Fruit fly (Drosophila melanogaster) whole organism, embryonic: Measurements from ENCODE around the gene CG18662.

Experiments
- B-H1 ChIP-seq: fragments of 200-800 bp; sonication (Bioruptor generic); IDR thresholded peaks from 3 replicates; pipeline ENCODE4 v1.3.6; 2022; ENCODE audit warnings: missing biosample characterization, missing genetic modification characterization
- CG11695 ChIP-seq: fragments of 200-800 bp; sonication (Bioruptor generic); IDR thresholded peaks from 3 replicates; pipeline ENCODE4 v1.3.6; 2022; ENCODE audit warnings: missing biosample characterization, missing genetic modification characterization
- CG14050 ChIP-seq: fragments of 200-800 bp; sonication (Bioruptor generic); IDR thresholded peaks from 3 replicates; pipeline ENCODE4 v1.3.6; 2022; ENCODE audit warnings: missing biosample characterization, missing genetic modification characterization
- CG14965 ChIP-seq: fragments of 200-800 bp; sonication (Bioruptor generic); optimal IDR thresholded peaks from 2 replicates; lab custom pipeline; 2016; ENCODE audit warnings: missing biosample characterization, missing genetic modification characterization, borderline replicate concordance
- CG17361 ChIP-seq: fragments of 200-800 bp; sonication (Bioruptor generic); IDR thresholded peaks from 3 replicates; pipeline ENCODE4 v1.3.6; 2022; ENCODE audit warnings: missing biosample characterization, missing genetic modification characterization
- CG18262 ChIP-seq: fragments of 200-800 bp; optimal IDR thresholded peaks from 3 replicates; lab custom pipeline; 2019; ENCODE audit warnings: missing biosample characterization, mild to moderate bottlenecking, missing genetic modification characterization, moderate library complexity
- CG18599 ChIP-seq: fragments of 200-800 bp; sonication (Bioruptor generic); optimal IDR thresholded peaks from 3 replicates; lab custom pipeline; 2017; ENCODE audit warnings: missing biosample characterization, missing genetic modification characterization, mild to moderate bottlenecking, moderate library complexity, missing genetic modification reagents
- CG2129 ChIP-seq: fragments of 200-800 bp; sonication (Bioruptor generic); IDR thresholded peaks from 2 replicates; pipeline ENCODE4 v1.3.6; 2022; ENCODE audit warnings: missing biosample characterization, missing genetic modification characterization; ENCODE audit not compliant: partially characterized antibody
- CG2889 ChIP-seq: fragments of 200-800 bp; sonication (Bioruptor generic); IDR thresholded peaks from 3 replicates; pipeline ENCODE4 v1.3.6; 2022; ENCODE audit warnings: missing biosample characterization, missing genetic modification characterization
- CG30020 ChIP-seq: fragments of 200-800 bp; optimal IDR thresholded peaks from 2 replicates; lab custom pipeline; 2019; ENCODE audit warnings: missing biosample characterization, mild to moderate bottlenecking, missing genetic modification characterization, moderate library complexity
- CG32532 ChIP-seq: fragments of 200-800 bp; sonication (Bioruptor generic); IDR thresholded peaks from 2 replicates; pipeline ENCODE4 v1.3.6; 2022; ENCODE audit warnings: missing biosample characterization, missing genetic modification characterization
- CG34376 ChIP-seq: fragments of 200-800 bp; sonication (Bioruptor generic); optimal IDR thresholded peaks from 2 replicates; lab custom pipeline; 2018; ENCODE audit warnings: missing biosample characterization, mild to moderate bottlenecking, missing genetic modification characterization
- CG5245 ChIP-seq: fragments of 200-800 bp; sonication (Bioruptor generic); optimal IDR thresholded peaks from 3 replicates; lab custom pipeline; 2016; ENCODE audit warnings: missing biosample characterization, missing genetic modification characterization
- CG8089 ChIP-seq: fragments of 200-800 bp; sonication (Bioruptor generic); optimal IDR thresholded peaks from 3 replicates; lab custom pipeline; 2016; ENCODE audit warnings: missing biosample characterization, missing genetic modification characterization
- CG8924 ChIP-seq: fragments of 200-800 bp; optimal IDR thresholded peaks from 3 replicates; lab custom pipeline; 2019; ENCODE audit warnings: missing biosample characterization, mild to moderate bottlenecking, missing genetic modification characterization, moderate library complexity
- CG9797 ChIP-seq: fragments of 200-800 bp; sonication (Bioruptor generic); optimal IDR thresholded peaks from 3 replicates; lab custom pipeline; 2018; ENCODE audit warnings: missing biosample characterization, mild to moderate bottlenecking, missing genetic modification characterization
- Dfd ChIP-seq, 2 experiments: fragments of >200 bp; optimal IDR thresholded peaks; 2 replicates each; lab custom pipeline; 2017; ENCODE audit warnings: missing biosample characterization in 2 of 2, missing genetic modification characterization in 2 of 2
- Dp ChIP-seq: fragments of 200-800 bp; sonication (Bioruptor generic); optimal IDR thresholded peaks from 2 replicates; lab custom pipeline; 2018; ENCODE audit warnings: missing biosample characterization, mild to moderate bottlenecking, missing genetic modification characterization, moderate library complexity
- E2f2 ChIP-seq: fragments of 200-800 bp; sonication (Bioruptor generic); IDR thresholded peaks from 2 replicates; pipeline ENCODE4 v1.3.6; 2022; ENCODE audit warnings: missing biosample characterization, missing genetic modification characterization
- Hr51 ChIP-seq, 2 experiments: fragments of 200-800 bp; sonication (Bioruptor generic); optimal IDR thresholded peaks; 2 replicates in 1 of 2; 3 replicates in 1 of 2; lab custom pipeline; 2016 to 2018; ENCODE audit warnings: missing biosample characterization in 2 of 2, missing genetic modification characterization in 2 of 2, mild to moderate bottlenecking in 1 of 2, moderate library complexity in 1 of 2
- Med ChIP-seq: fragments of 200-800 bp; sonication (Bioruptor generic); peaks from one replicate; lab custom pipeline; 2016; ENCODE audit warnings: missing biosample characterization, missing genetic modification characterization, mild to moderate bottlenecking, inconsistent platforms, moderate library complexity
- NC2α ChIP-seq: fragments of 200-800 bp; sonication (Bioruptor generic); optimal IDR thresholded peaks from 2 replicates; lab custom pipeline; 2016; ENCODE audit warnings: missing biosample characterization, missing genetic modification characterization
- NfI ChIP-seq: fragments of 200-800 bp; sonication (Bioruptor generic); optimal IDR thresholded peaks from 3 replicates; lab custom pipeline; 2018; ENCODE audit warnings: missing biosample characterization, mild to moderate bottlenecking, missing genetic modification characterization, moderate library complexity
- Pdp1 ChIP-seq, 2 experiments: fragments of 200-800 bp; sonication (Bioruptor generic); optimal IDR thresholded peaks; 3 replicates each; lab custom pipeline; 2016; ENCODE audit warnings: missing biosample characterization in 2 of 2, missing genetic modification characterization in 2 of 2, mild to moderate bottlenecking in 1 of 2, moderate library complexity in 1 of 2
- ab ChIP-seq: fragments of 200-800 bp; sonication (Bioruptor generic); optimal IDR thresholded peaks from 2 replicates; lab custom pipeline; 2016; ENCODE audit warnings: missing biosample characterization, missing genetic modification characterization
- cad ChIP-seq: fragments of >200 bp; optimal IDR thresholded peaks from 2 replicates; lab custom pipeline; 2017; ENCODE audit warnings: missing biosample characterization, missing genetic modification characterization
- cato ChIP-seq: fragments of 200-800 bp; sonication (Bioruptor generic); optimal IDR thresholded peaks from 2 replicates; lab custom pipeline; 2016; ENCODE audit warnings: missing biosample characterization, missing genetic modification characterization, borderline replicate concordance
- chif ChIP-seq, 2 experiments: fragments of 200-800 bp; sonication (Bioruptor generic); optimal IDR thresholded peaks; 3 replicates each; lab custom pipeline; 2016; ENCODE audit warnings: missing biosample characterization in 2 of 2, missing genetic modification characterization in 2 of 2
- chm ChIP-seq: fragments of 200-800 bp; sonication (Bioruptor generic); IDR thresholded peaks from 2 replicates; pipeline ENCODE4 v1.3.6; 2022; ENCODE audit warnings: missing biosample characterization, missing genetic modification characterization
- crp ChIP-seq, 2 experiments: fragments of 200-800 bp; sonication (Bioruptor generic); optimal IDR thresholded peaks; 2 replicates in 1 of 2; 3 replicates in 1 of 2; lab custom pipeline; 2017; ENCODE audit warnings: missing biosample characterization in 2 of 2, missing genetic modification characterization in 2 of 2, mild to moderate bottlenecking in 1 of 2, moderate library complexity in 1 of 2
- cwo ChIP-seq: fragments of 200-800 bp; sonication (Bioruptor generic); optimal IDR thresholded peaks from 3 replicates; lab custom pipeline; 2017; ENCODE audit warnings: missing biosample characterization, missing genetic modification characterization, mild to moderate bottlenecking, moderate library complexity, missing genetic modification reagents
- exex ChIP-seq: fragments of 200-800 bp; sonication (Bioruptor generic); optimal IDR thresholded peaks from 4 replicates; lab custom pipeline; 2018; ENCODE audit warnings: missing biosample characterization, mild to moderate bottlenecking, missing genetic modification characterization, moderate library complexity
- grau ChIP-seq: fragments of 200-800 bp; optimal IDR thresholded peaks from 3 replicates; lab custom pipeline; 2019; ENCODE audit warnings: missing biosample characterization, mild to moderate bottlenecking, missing genetic modification characterization, moderate library complexity
- grn ChIP-seq: fragments of 200-800 bp; sonication (Bioruptor generic); optimal IDR thresholded peaks from 3 replicates; lab custom pipeline; 2017; ENCODE audit warnings: missing biosample characterization, missing genetic modification characterization
- kah ChIP-seq: fragments of 200-800 bp; sonication (Bioruptor generic); optimal IDR thresholded peaks from 2 replicates; lab custom pipeline; 2018; ENCODE audit warnings: missing biosample characterization, mild to moderate bottlenecking, missing genetic modification characterization
- luna ChIP-seq: fragments of 200-800 bp; sonication (Bioruptor generic); optimal IDR thresholded peaks from 2 replicates; lab custom pipeline; 2016; ENCODE audit warnings: missing biosample characterization, missing genetic modification characterization
- onecut ChIP-seq: fragments of 200-800 bp; sonication (Bioruptor generic); IDR thresholded peaks from 2 replicates; pipeline ENCODE4 v1.3.6; 2022; ENCODE audit warnings: missing biosample characterization, missing genetic modification characterization
- otp ChIP-seq: fragments of 200-800 bp; sonication (Bioruptor generic); IDR thresholded peaks from 3 replicates; pipeline ENCODE4, ENCODE4 v1.3.6; 2022; ENCODE audit warnings: missing biosample characterization, missing genetic modification characterization
- row ChIP-seq: fragments of 200-800 bp; sonication (Bioruptor generic); IDR thresholded peaks from 3 replicates; pipeline ENCODE4 v1.3.6; 2022; ENCODE audit warnings: missing biosample characterization, missing genetic modification characterization
- schlank ChIP-seq: fragments of 200-800 bp; sonication (Bioruptor generic); optimal IDR thresholded peaks from 2 replicates; lab custom pipeline; 2018; ENCODE audit warnings: missing biosample characterization, mild to moderate bottlenecking, missing genetic modification characterization
- sd ChIP-seq: fragments of 200-800 bp; sonication (Bioruptor generic); optimal IDR thresholded peaks from 3 replicates; lab custom pipeline; 2018; ENCODE audit warnings: missing biosample characterization, mild to moderate bottlenecking, missing genetic modification characterization, moderate library complexity
- sens ChIP-seq: fragments of 200-800 bp; sonication (Bioruptor generic); peaks from one replicate; lab custom pipeline; 2016; ENCODE audit warnings: missing biosample characterization, missing genetic modification characterization
- sug ChIP-seq: fragments of 200-800 bp; optimal IDR thresholded peaks from 2 replicates; lab custom pipeline; 2019; ENCODE audit warnings: missing biosample characterization, mild to moderate bottlenecking, missing genetic modification characterization, moderate library complexity
- zf30C ChIP-seq: fragments of 200-800 bp; sonication (Bioruptor generic); optimal IDR thresholded peaks from 3 replicates; lab custom pipeline; 2018; ENCODE audit warnings: missing biosample characterization, mild to moderate bottlenecking, missing genetic modification characterization

The CG18662 gene

dm6 chr2L:8955597-8956335 is 24.7 kb upstream of the CG18662 start (continued):
- TF ChIP-seq otp (GFP tag; lab: Robert Waterston, UW) (0 out of 3 replicates have a peak, but pooled peaks have one; percentile 18), cato (GFP tag; lab: Kevin White, UChicago) (no peak), Med (GFP tag; lab: Kevin White, UChicago) (peak; percentile 73), schlank (tag; lab: Kevin White, UChicago) (peak; percentile 18), E2f2 (GFP tag; lab: Robert Waterston, UW) (no peak), zf30C (GFP tag; lab: Kevin White, UChicago) (no peak), CG2889 (GFP tag; lab: Robert Waterston, UW) (no peak), CG17361 (GFP tag; lab: Robert Waterston, UW) (no peak), CG11695 (GFP tag; lab: Robert Waterston, UW) (peak; percentile 42; the same call in 1 of the 3 replicates), CG14965 (GFP tag; lab: Kevin White, UChicago) (no peak), sug (tag; lab: Kevin White, UChicago) (no peak), Hr51 (GFP tag; optimal IDR thresholded peaks at IDR 0.05; lab: Kevin White, UChicago) (no peak), CG9797 (GFP tag; lab: Kevin White, UChicago) (no peak), NfI (GFP tag; lab: Kevin White, UChicago) (no peak), row (peak; percentile 38; the same call in 2 of the 3 replicates), CG2129 (GFP tag; lab: Robert Waterston, UW) (no peak), CG18262 (no peak), chif (GFP tag; optimal IDR thresholded peaks at IDR 0.05; lab: Kevin White, UChicago) (no peak), ab (GFP tag; lab: Kevin White, UChicago) (no peak), CG30020 (tag; lab: Kevin White, UChicago) (no peak), Pdp1 (GFP tag; optimal IDR thresholded peaks at IDR 0.05; lab: Kevin White, UChicago) (peak in 1 of 2 experiments; percentile 15), CG14050 (GFP tag; lab: Robert Waterston, UW) (no peak), cad (GFP tag; lab: Kevin White, UChicago) (no peak), kah (GFP tag; lab: Kevin White, UChicago) (no peak)
- TF ChIP-seq, all 482 proteins: peak for 34

- TF ChIP-seq row (no peak), Dp (GFP tag; lab: Kevin White, UChicago) (no peak), chm (no peak), NC2α (GFP tag; lab: Kevin White, UChicago) (no peak), CG5245 (GFP tag; lab: Kevin White, UChicago) (no peak), CG34376 (peak; percentile 8), B-H1 (no peak), CG18599 (GFP tag; lab: Kevin White, UChicago) (peak; percentile 19), onecut (GFP tag; lab: Robert Waterston, UW) (no peak), cwo (peak; percentile 93), sens (GFP tag; lab: Kevin White, UChicago) (peak; percentile 47), Pdp1 (GFP tag; optimal IDR thresholded peaks at IDR 0.05; lab: Kevin White, UChicago) (peak in 1 of 2 experiments; percentile 56), sug (tag; lab: Kevin White, UChicago) (peak; percentile 46), CG8089 (GFP tag; lab: Kevin White, UChicago) (no peak), Dfd (GFP tag; optimal IDR thresholded peaks at IDR 0.05; lab: Kevin White, UChicago) (no peak), luna (GFP tag; lab: Kevin White, UChicago) (no peak), sd (tag; lab: Kevin White, UChicago) (peak; percentile 10), grau (tag; lab: Kevin White, UChicago) (no peak), grn (GFP tag; lab: Kevin White, UChicago) (peak; percentile 62), exex (peak; percentile 95), CG8924 (tag; lab: Kevin White, UChicago) (no peak), crp (GFP tag; optimal IDR thresholded peaks at IDR 0.05; lab: Kevin White, UChicago) (no peak), CG32532 (GFP tag; lab: Robert Waterston, UW) (no peak)
Observed at dm6 chr2L:8956336-8956726, 24.1 kb upstream of the CG18662 start.
